Worm (Caenorhabditis elegans): ENCODE data around the gene prk-2.

DNA sequence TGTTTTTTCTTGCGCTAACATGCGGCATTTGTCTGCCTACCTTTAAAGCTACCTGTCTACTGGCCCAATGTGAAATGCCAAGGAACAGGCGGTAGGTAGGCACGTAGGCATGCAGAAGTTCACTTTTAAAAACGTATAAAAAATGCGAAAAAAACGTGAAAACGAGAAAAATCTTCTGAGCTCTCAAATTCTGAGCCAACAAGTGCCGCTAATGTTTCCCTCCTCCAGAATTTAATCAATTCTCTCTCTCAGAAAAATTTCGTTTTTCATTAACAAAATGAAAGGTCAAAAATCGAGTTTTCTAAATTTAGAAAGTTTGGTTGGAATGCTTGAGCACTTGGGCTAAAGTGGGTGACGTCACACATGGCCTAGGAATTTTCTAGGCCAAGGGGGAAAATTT, 12.5 kb upstream of the prk-2 start:
- TF ChIP-seq mep-1 (tag; optimal IDR thresholded peaks at IDR 0.05) (no peak), nhr-76 (tag; optimal IDR thresholded peaks at IDR 0.05) (no peak), snpc-4 (tag; optimal IDR thresholded peaks at IDR 0.05) (no peak), lin-13 (tag; optimal IDR thresholded peaks at IDR 0.05) (no peak), flh-1 (GFP tag; optimal IDR thresholded peaks at IDR 0.05) (no peak), unc-62 (GFP tag; optimal IDR thresholded peaks at IDR 0.05) (no peak), ces-1 (GFP tag; optimal IDR thresholded peaks at IDR 0.05) (no peak), nhr-237 (tag; optimal IDR thresholded peaks at IDR 0.05) (no peak), lsy-2 (tag; optimal IDR thresholded peaks at IDR 0.05) (no peak), nhr-28 (tag; optimal IDR thresholded peaks at IDR 0.05) (no peak), ztf-11 (tag; optimal IDR thresholded peaks at IDR 0.05) (no peak)

Data from whole organism, mixed stage, embryonic.